Worm (Caenorhabditis elegans): ENCODE measurements around the gene ceh-10.

The ceh-10 gene

DNA sequence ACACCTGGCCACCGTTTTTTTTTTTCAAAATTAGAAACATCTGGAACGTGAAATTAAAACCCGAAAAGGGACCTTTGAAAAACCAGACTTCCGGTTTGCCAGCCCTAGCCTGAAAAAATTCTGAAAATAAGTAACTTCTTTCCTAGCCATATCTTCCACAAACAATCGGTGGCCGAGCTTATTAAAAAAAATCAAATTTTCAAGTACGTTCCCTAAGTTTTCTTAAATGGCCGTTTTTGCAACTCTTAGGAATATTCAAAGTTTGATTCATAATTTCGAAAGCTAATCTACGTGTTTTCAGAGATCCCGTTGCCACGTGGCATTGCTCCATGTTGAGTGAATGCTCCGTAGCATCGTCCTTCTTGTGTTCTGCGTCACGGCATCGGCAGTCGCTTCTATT, 24.8 kb downstream of the ceh-10 start, which contains the start of gene R12B2.8:
Gene R12B2.8, plus strand, starts transcription at position 301 of the 400 bp plus-strand sequence.
- TF ChIP-seq ztf-11 (tag; optimal IDR thresholded peaks at IDR 0.05), result no peak
- no peak for TF ChIP-seq pha-4 (tag; optimal IDR thresholded peaks at IDR 0.05)
- no peak for TF ChIP-seq elt-3 (tag; optimal IDR thresholded peaks at IDR 0.05)
- no peak for TF ChIP-seq tbx-8 (GFP tag; optimal IDR thresholded peaks at IDR 0.05)

DNA sequence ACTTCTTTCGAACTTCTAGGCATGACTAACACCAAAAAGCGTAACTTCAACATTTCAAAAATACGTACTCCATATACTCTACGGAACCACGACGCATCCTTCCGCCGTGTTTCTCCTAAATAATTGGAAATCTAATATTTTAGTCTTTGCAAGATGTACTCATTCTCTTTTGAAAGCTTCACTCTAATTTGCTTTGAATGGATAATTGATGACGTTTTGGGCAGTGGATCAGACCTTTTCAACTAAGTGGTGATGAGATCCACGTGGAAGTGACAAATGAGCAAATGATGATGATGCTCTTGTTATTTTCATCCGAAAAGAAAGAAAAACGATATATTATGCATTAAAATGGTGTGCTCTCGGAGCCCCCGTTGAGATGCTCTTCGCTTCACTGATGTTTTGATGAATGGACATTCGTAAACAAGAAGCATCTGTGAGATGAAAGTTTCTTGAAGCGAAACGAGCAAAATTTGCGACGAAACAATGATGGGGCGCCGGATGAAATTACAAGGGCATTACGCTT, 25.7 kb downstream of the ceh-10 start:
- TF ChIP-seq blmp-1 (tag; optimal IDR thresholded peaks at IDR 0.05) (no peak), unc-62 (GFP tag; optimal IDR thresholded peaks at IDR 0.05) (peak; percentile 15), unc-39 (tag; optimal IDR thresholded peaks at IDR 0.05) (no peak)

DNA sequence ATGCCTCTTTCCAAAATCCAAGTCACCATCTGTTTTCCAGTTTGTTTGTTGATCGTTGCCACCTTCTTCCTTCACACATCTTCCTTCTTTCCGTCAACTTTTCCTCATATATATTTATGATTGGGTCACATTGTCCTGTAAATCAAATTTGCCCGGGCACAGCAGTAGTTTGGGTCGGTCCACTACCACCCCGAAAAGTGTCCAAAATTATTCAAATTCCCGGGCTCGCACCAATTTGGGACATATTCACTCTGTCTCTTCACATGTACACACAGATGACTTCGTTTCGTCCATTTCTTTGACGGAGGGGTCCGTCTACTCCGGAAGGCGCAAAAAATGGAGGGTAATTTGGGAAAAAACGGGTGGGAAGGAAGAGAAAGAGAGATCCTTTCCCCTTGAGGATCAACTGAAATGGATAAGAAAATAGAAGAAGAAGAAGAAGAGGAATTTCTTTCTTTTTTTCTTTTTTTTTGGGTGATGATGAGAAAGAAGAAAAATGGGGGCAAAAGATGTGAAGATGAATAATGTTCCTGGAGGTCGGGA, 28.1 kb downstream of the ceh-10 start:
- TF ChIP-seq ces-1 (GFP tag; optimal IDR thresholded peaks at IDR 0.05) (peak; percentile 88), ceh-43 (GFP tag; optimal IDR thresholded peaks at IDR 0.05) (no peak)

DNA sequence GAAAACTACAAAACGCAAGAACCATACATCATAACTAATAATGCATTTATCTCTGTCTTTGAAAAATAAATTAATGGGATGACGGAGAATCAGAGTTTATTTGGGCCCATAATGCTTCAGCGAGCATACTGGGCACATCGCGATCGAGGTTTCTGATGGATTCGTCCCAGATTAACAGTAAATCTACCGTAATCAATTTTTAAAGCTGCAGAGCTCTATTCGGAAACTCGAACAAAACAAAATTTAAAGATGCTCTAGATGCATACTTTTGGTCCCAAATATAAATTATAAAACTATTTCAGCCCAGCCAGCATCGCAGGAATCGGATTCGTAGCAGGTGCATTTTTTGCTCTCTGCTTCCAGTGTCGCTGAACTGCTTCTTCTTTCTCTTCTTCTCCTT, 29.2 kb downstream of the ceh-10 start:
- no peak for TF ChIP-seq mep-1 (tag; optimal IDR thresholded peaks at IDR 0.05)
- no peak for TF ChIP-seq snpc-4 (tag; optimal IDR thresholded peaks at IDR 0.05)

DNA sequence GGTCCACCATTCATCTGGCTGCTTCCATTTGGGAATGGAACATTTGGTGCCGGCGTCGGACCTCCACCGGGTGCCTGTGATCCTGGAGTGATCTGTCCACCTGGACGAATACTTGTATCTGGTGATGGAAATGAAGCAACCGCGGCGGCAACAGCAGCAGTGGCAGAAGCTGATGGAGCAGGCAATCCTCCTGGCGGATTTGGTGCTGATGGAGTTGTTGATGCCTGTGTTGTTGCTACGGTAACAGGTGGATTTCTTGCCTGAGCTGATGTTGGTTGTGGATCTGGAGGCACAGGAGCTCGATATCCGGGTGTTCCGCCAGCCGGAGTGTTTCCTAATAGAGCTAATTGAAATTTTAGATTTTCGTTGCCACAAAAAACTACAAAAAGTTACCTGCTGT, 33.6 kb downstream of the ceh-10 start:
- TF ChIP-seq unc-39 (tag; optimal IDR thresholded peaks at IDR 0.05) (no peak), mls-2 (tag; optimal IDR thresholded peaks at IDR 0.05) (no peak), mep-1 (tag; optimal IDR thresholded peaks at IDR 0.05) (no peak), nhr-28 (tag; optimal IDR thresholded peaks at IDR 0.05) (no peak), ceh-83 (GFP tag; optimal IDR thresholded peaks at IDR 0.05) (no peak), lin-13 (tag; optimal IDR thresholded peaks at IDR 0.05) (no peak), zip-8 (tag; optimal IDR thresholded peaks at IDR 0.05) (no peak), lsy-2 (tag; optimal IDR thresholded peaks at IDR 0.05) (no peak), pha-4 (tag; optimal IDR thresholded peaks at IDR 0.05) (no peak), unc-120 (tag; optimal IDR thresholded peaks at IDR 0.05; ENCODE audit: poor library complexity, severe bottlenecking) (no peak), drap-1 (GFP tag; optimal IDR thresholded peaks at IDR 0.05) (no peak), elt-1 (tag; optimal IDR thresholded peaks at IDR 0.05; ENCODE audit: borderline replicate concordance, insufficient read depth) (no peak), bed-3 (GFP tag; optimal IDR thresholded peaks at IDR 0.05) (no peak), ztf-11 (tag; optimal IDR thresholded peaks at IDR 0.05) (no peak), mab-5 (tag; optimal IDR thresholded peaks at IDR 0.05) (no peak), sem-2 (GFP tag; optimal IDR thresholded peaks at IDR 0.05) (no peak)

DNA sequence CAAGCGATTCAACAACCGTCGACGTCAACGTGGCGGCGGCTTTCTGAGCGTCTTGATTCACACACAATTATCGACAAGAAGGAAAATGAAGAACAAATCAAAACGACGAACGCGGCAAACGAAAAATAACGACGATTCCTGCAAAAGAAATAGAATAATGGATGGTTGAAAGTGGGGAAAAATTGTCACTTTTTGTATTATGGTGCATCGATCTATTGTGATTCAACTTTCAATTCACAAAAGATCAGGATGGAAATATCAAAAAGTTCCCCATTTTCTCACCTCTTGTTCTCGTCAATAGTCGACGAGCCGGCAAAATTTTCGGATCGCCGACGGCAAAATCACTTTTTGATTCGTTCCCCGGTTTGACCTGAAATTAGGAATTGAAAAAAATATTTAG, 34.5 kb downstream of the ceh-10 start, which contains the start of the genes R12B2.13 and mdt-15:
Gene R12B2.13, minus strand, starts transcription at position 101 of the 400 bp plus-strand sequence.
Gene mdt-15, minus strand, starts transcription at position 376 of the 400 bp plus-strand sequence.
- TF ChIP-seq nhr-237 (tag; optimal IDR thresholded peaks at IDR 0.05) (no peak), snpc-4 (tag; optimal IDR thresholded peaks at IDR 0.05) (no peak), tbx-8 (GFP tag; optimal IDR thresholded peaks at IDR 0.05) (no peak), ceh-39 (tag; optimal IDR thresholded peaks at IDR 0.05) (no peak), unc-62 (GFP tag; optimal IDR thresholded peaks at IDR 0.05) (no peak), M03D4.4 (tag; optimal IDR thresholded peaks at IDR 0.05) (no peak), bed-3 (GFP tag; optimal IDR thresholded peaks at IDR 0.05) (no peak), lsy-2 (tag; optimal IDR thresholded peaks at IDR 0.05) (no peak), mep-1 (tag; optimal IDR thresholded peaks at IDR 0.05) (no peak)

DNA sequence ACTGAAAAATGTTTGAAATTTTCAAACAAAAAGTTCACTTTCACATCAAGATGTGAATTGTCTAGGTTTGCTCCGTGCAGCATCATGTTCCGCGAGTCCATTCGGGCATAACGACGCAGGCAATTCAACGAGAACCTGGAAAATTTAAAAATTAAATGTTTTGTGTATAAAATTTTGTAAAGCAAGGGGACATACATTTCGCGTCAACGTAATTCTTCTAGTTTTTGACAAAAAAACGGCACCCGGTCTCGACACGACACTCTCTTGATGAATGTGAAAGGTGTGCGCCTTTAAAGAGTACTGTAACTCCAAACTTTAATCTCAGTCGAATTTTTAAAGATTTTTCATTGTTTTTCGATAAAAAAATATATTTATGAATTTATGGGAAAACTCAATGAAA, 35.2 kb downstream of the ceh-10 start, which contains the start of gene R12B2.6:
Gene R12B2.6, minus strand, starts transcription at position 101 of the 400 bp plus-strand sequence.
- TF ChIP-seq lin-32 (GFP tag; optimal IDR thresholded peaks at IDR 0.05) (no peak), nhr-12 (tag; optimal IDR thresholded peaks at IDR 0.05) (no peak), nhr-237 (tag; optimal IDR thresholded peaks at IDR 0.05) (no peak), nhr-2 (tag; optimal IDR thresholded peaks at IDR 0.05) (no peak), hlh-1 (tag; optimal IDR thresholded peaks at IDR 0.05) (no peak), elt-3 (tag; optimal IDR thresholded peaks at IDR 0.05) (no peak), flh-1 (GFP tag; optimal IDR thresholded peaks at IDR 0.05) (no peak), ztf-11 (tag; optimal IDR thresholded peaks at IDR 0.05) (no peak), ceh-39 (tag; optimal IDR thresholded peaks at IDR 0.05) (no peak), sptf-1 (tag; optimal IDR thresholded peaks at IDR 0.05) (no peak), ceh-43 (GFP tag; optimal IDR thresholded peaks at IDR 0.05) (no peak), lin-13 (tag; optimal IDR thresholded peaks at IDR 0.05) (no peak), pha-4 (tag; optimal IDR thresholded peaks at IDR 0.05) (no peak), unc-120 (tag; optimal IDR thresholded peaks at IDR 0.05; ENCODE audit: poor library complexity, severe bottlenecking) (no peak), bed-3 (GFP tag; optimal IDR thresholded peaks at IDR 0.05) (no peak), ceh-83 (GFP tag; optimal IDR thresholded peaks at IDR 0.05) (no peak)

All from whole organism, mixed stage, embryonic.